Fruit fly (Drosophila melanogaster): Measurements from ENCODE around the gene CG14325.
A peak's percentile ranks its signal among the peaks of the same experiment; 100 is the strongest.

The CG14325 gene

dm6 chr3R:17647444-17647843, 20.5 kb downstream of the CG14325 start, which contains the start of gene CG14322 (continued):
- TF ChIP-seq CG10366 (GFP tag; IDR thresholded peaks at IDR 0.05) (no peak), Bteb2 (GFP tag; optimal IDR thresholded peaks at IDR 0.05) (no peak), sob (GFP tag; IDR thresholded peaks at IDR 0.05) (no peak), NfI (GFP tag; optimal IDR thresholded peaks at IDR 0.05) (no peak), CHES-1-like (GFP tag; optimal IDR thresholded peaks at IDR 0.05) (no peak), MESR4 (GFP tag; optimal IDR thresholded peaks at IDR 0.05) (peak; percentile 12), CG10543 (GFP tag; optimal IDR thresholded peaks at IDR 0.05) (no peak), en (GFP tag; optimal IDR thresholded peaks at IDR 0.05) (no peak), Dfd (GFP tag; optimal IDR thresholded peaks at IDR 0.05) (no peak), D19A (tag; optimal IDR thresholded peaks at IDR 0.05) (no peak), CG14441 (GFP tag; IDR thresholded peaks at IDR 0.05) (no peak), CG11695 (GFP tag; IDR thresholded peaks at IDR 0.05) (no peak), Vsx1 (GFP tag; optimal IDR thresholded peaks at IDR 0.05) (no peak), pita (GFP tag; optimal IDR thresholded peaks at IDR 0.05) (no peak), CG2875 (GFP tag; optimal IDR thresholded peaks at IDR 0.05) (no peak), cato (GFP tag; optimal IDR thresholded peaks at IDR 0.05; ENCODE audit: borderline replicate concordance) (no peak), dati (GFP tag; IDR thresholded peaks at IDR 0.05) (no peak), Fer1 (GFP tag; optimal IDR thresholded peaks at IDR 0.05) (no peak), Blimp-1 (GFP tag; optimal IDR thresholded peaks at IDR 0.05) (no peak), ash1 (GFP tag; optimal IDR thresholded peaks at IDR 0.05) (no peak), Elba2 (GFP tag; optimal IDR thresholded peaks at IDR 0.05) (peak; percentile 13), ac (GFP tag; optimal IDR thresholded peaks at IDR 0.05) (no peak), Ptx1 (GFP tag; IDR thresholded peaks at IDR 0.05) (no peak), D19B (GFP tag; optimal IDR thresholded peaks at IDR 0.05) (peak; percentile 94), Hmr (GFP tag; optimal IDR thresholded peaks at IDR 0.05) (no peak), fd64A (GFP tag; optimal IDR thresholded peaks at IDR 0.05) (no peak), B-H2 (GFP tag; optimal IDR thresholded peaks at IDR 0.05) (no peak), CG12942 (GFP tag; optimal IDR thresholded peaks at IDR 0.05) (no peak), Ada2b (GFP tag; IDR thresholded peaks at IDR 0.05) (no peak), odd (GFP tag; optimal IDR thresholded peaks at IDR 0.05) (no peak), Bdp1 (GFP tag; optimal IDR thresholded peaks at IDR 0.05) (peak; percentile 60), Pdp1 (GFP tag; optimal IDR thresholded peaks at IDR 0.05) (peak in 1 of 2 experiments; percentile 88), CG5245 (GFP tag; optimal IDR thresholded peaks at IDR 0.05) (no peak), CG7987 (GFP tag; optimal IDR thresholded peaks at IDR 0.05) (no peak), Med (GFP tag) (peak; percentile 81), Oli (tag; optimal IDR thresholded peaks at IDR 0.05) (no peak), BtbVII (GFP tag; optimal IDR thresholded peaks at IDR 0.05) (no peak), Fer2 (tag; optimal IDR thresholded peaks at IDR 0.05) (no peak), CG11560 (tag; IDR thresholded peaks at IDR 0.05) (no peak), sd (tag; optimal IDR thresholded peaks at IDR 0.05) (no peak), dimm (GFP tag; IDR thresholded peaks at IDR 0.05) (no peak), Deaf1 (tag; optimal IDR thresholded peaks at IDR 0.05) (no peak), CG1792 (GFP tag; optimal IDR thresholded peaks at IDR 0.05) (no peak), maf-S (GFP tag; optimal IDR thresholded peaks at IDR 0.05) (no peak), zen (tag; optimal IDR thresholded peaks at IDR 0.05) (peak; percentile 15), peb (GFP tag; IDR thresholded peaks at IDR 0.05) (no peak), phol (tag; optimal IDR thresholded peaks at IDR 0.05) (peak; percentile 14), Hr39 (optimal IDR thresholded peaks at IDR 0.05) (no peak), onecut (GFP tag; IDR thresholded peaks at IDR 0.05) (no peak), CG7928 (GFP tag; optimal IDR thresholded peaks at IDR 0.05) (no peak), CG9817 (tag; optimal IDR thresholded peaks at IDR 0.05) (peak; percentile 14), C15 (GFP tag; IDR thresholded peaks at IDR 0.05) (no peak)
